Worm (Caenorhabditis elegans) whole organism, late embryonic: Measurements from ENCODE around the gene srh-279.

Experiments
- T23F11.4 ChIP-seq: fragments of 200-800 bp; sonication (Bioruptor generic); optimal IDR thresholded peaks from 2 replicates; lab custom pipeline; 2018; ENCODE audit warnings: mild to moderate bottlenecking, missing genetic modification characterization, missing compliant biosample characterization
- ama-1 ChIP-seq: fragments of 150-350 bp; optimal IDR thresholded peaks from 2 replicates; lab custom pipeline; 2014
- ceh-22 ChIP-seq: sonication (generic microtip); optimal IDR thresholded peaks from 2 replicates; lab custom pipeline; 2017; ENCODE audit warnings: missing biosample characterization, missing genetic modification characterization
- ceh-34 ChIP-seq: sonication (generic microtip); optimal IDR thresholded peaks from 2 replicates; lab custom pipeline; 2016; ENCODE audit warnings: mild to moderate bottlenecking, missing genetic modification characterization, missing compliant biosample characterization
- dve-1 ChIP-seq: sonication (generic microtip); optimal IDR thresholded peaks from 2 replicates; lab custom pipeline; 2017; ENCODE audit warnings: antibody characterized with exemption, mild to moderate bottlenecking, missing genetic modification characterization, missing compliant biosample characterization
- elt-4 ChIP-seq: sonication (generic microtip); optimal IDR thresholded peaks from 2 replicates; lab custom pipeline; 2016; ENCODE audit warnings: missing genetic modification characterization, missing compliant biosample characterization
- ets-4 ChIP-seq: sonication (generic microtip); optimal IDR thresholded peaks from 2 replicates; lab custom pipeline; 2016; ENCODE audit warnings: missing genetic modification characterization, missing compliant biosample characterization
- hlh-8 ChIP-seq: sonication (generic microtip); optimal IDR thresholded peaks from 2 replicates; lab custom pipeline; 2016; ENCODE audit warnings: missing genotype, missing genetic modification characterization, missing compliant biosample characterization
- pag-3 ChIP-seq: sonication (generic microtip); optimal IDR thresholded peaks from 2 replicates; lab custom pipeline; 2016; ENCODE audit warnings: missing compliant biosample characterization, missing genetic modification characterization, borderline replicate concordance
- pat-9 ChIP-seq: fragments of 200-800 bp; sonication (Bioruptor generic); optimal IDR thresholded peaks from 2 replicates; lab custom pipeline; 2018; ENCODE audit warnings: mild to moderate bottlenecking, missing genetic modification characterization, moderate library complexity, missing compliant biosample characterization
- sox-4 ChIP-seq: sonication (generic microtip); optimal IDR thresholded peaks from 2 replicates; lab custom pipeline; 2017; ENCODE audit warnings: mild to moderate bottlenecking, missing genetic modification characterization, inconsistent platforms, missing compliant biosample characterization
- ztf-16 ChIP-seq: sonication (generic microtip); optimal IDR thresholded peaks from 2 replicates; lab custom pipeline; 2017; ENCODE audit warnings: missing genetic modification characterization, missing compliant biosample characterization

DNA sequence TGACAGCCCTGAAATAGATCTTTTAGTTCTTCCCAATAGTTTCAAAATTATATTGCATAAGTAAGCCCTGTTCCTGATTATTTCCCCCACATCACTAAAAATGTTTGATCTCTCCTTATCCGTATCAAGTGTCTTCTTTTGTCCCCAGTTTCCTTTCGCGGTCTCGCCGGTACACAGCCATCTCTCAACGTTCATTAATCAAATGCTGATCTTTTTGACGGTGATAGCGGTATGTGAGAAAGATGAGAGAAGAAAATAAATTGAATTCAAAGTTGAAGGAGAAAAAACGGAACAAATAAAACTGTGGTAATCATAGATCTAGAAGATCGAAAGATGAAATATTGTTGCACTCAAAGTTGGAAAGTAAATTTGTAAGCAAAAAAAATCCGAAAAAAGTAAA is 19.5 kb downstream of the srh-279 start:
- TF ChIP-seq pag-3 (no peak), hlh-8 (no peak), ceh-22 (tag; lab: Kevin White, UChicago) (no peak), ztf-16 (tag; lab: Kevin White, UChicago) (no peak), elt-4 (tag; lab: Kevin White, UChicago) (no peak), T23F11.4 (GFP tag; lab: Kevin White, UChicago) (no peak), pat-9 (no peak), ets-4 (tag; lab: Kevin White, UChicago) (no peak), ceh-34 (no peak), sox-4 (no peak), dve-1 (tag; lab: Kevin White, UChicago) (no peak), ama-1 (no peak)
